Fruit fly (Drosophila melanogaster) whole organism: Measurements from ENCODE around the gene Ugt303B3.

ENCODE experiments used
- CG8478 ChIP-seq: fragments of >200 bp; optimal IDR thresholded peaks from 2 replicates; lab custom pipeline; 2018; ENCODE audit warnings: inconsistent platforms
- Dll ChIP-seq: fragments of >200 bp; optimal IDR thresholded peaks from 2 replicates; lab custom pipeline; 2017
- EcR ChIP-seq, 2 experiments: fragments of >200 bp; optimal IDR thresholded peaks; 2 replicates each; lab custom pipeline; 2017; ENCODE audit warnings: missing biosample characterization in 2 of 2, missing genetic modification characterization in 2 of 2, missing genetic modification reagents in 2 of 2
- pan ChIP-seq: fragments of >200 bp; optimal IDR thresholded peaks from 2 replicates; lab custom pipeline; 2017
- psq ChIP-seq: fragments of >200 bp; optimal IDR thresholded peaks from 2 replicates; lab custom pipeline; 2017
- usp ChIP-seq: fragments of >200 bp; optimal IDR thresholded peaks from 2 replicates; lab custom pipeline; 2017; ENCODE audit warnings: missing biosample characterization, missing genetic modification characterization, mixed read lengths

Ugt303B3 gene

DNA sequence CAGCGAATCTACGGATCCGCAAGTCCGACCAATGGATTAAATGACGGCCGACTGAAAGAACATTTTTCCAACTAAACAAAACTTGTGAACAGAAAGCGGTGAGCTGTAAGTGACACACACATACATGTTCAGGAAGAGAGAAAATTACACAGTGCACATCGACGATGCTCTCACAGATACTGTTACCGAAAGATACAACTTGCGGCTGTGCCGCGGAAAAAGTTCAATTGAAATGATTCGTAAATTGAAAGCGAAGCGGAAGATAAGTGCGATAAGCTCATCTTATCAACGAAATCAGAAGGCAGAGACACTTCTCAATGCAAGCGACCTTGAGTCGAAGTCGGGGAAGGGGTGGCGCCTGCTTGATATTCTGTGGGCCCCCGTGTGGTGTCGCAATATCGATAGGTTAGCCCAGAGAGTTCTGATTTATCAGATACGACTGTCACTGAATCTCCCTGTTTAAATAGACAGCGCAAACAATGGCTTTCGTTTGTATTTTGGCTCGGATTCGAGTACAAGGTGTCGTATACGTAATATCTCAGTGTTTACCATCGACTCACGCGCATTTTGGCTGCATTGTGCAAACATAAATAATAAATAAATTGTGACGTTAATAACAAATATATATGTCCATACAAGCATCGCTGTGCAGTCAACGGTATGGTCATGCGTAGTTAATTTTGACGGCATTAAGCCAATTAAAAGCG, 15.0 kb downstream of the Ugt303B3 start, which contains the start of gene Irk2:
Irk2 (minus strand) TSS at position 51 of the 707 bp plus-strand sequence.
- no peak for TF ChIP-seq CG8478 (lab: Kevin White, UChicago)
- no peak for TF ChIP-seq Dll (lab: Kevin White, UChicago)
- no peak for TF ChIP-seq psq (lab: Kevin White, UChicago)
- TF ChIP-seq usp = no peak
- no peak for TF ChIP-seq EcR (GFP tag; optimal IDR thresholded peaks at IDR 0.05; lab: Kevin White, UChicago)
- no peak for TF ChIP-seq pan (lab: Kevin White, UChicago)

DNA sequence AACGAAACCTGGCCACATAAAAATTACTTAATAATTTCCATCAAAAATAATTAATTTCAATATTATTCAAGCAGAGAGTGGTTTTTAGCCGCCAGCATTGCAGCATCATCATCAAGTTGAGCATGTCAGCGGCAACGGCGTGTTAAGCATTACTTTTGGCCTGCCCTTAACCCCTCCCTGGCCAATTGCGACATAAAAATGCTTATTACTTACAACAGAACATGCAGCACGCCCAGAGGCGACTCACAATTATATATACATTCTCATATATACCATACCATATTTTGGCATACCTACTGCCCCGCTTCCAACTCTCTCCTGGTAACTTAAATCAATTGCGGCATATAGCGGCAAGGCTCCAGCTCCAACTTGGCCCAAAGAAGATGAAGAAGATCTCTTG, 23.2 kb downstream of the Ugt303B3 start:
- TF ChIP-seq Dll (lab: Kevin White, UChicago) (peak; percentile 29), usp (no peak)

DNA sequence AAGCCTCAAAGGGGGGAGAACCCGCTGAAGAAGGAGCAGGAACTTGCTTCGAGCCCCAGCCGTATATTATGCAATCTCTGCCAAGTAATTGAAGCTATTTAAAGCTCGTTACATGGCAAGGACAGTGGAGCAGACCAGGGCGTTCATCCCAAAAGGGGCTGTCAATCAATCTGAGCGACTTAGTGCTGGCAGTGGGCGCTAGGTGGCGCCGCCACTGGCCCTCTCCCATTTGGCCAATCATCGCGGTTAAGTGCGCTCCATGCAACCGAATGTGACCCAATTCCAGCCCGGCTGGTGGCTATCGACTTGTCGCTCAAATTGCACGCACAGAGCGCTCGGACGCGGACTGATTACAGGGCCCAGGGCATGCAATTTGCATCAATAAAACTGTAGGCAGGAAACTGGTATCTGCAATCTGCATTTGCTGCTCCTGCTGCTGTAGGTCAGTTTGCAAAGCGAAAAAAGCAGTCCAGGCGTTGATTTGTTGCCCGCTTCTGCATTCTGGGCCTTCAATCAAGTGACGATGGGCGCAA, 25.1 kb downstream of the Ugt303B3 start:
- TF ChIP-seq usp (no peak), CG8478 (lab: Kevin White, UChicago) (no peak), Dll (lab: Kevin White, UChicago) (peak; percentile 78)

dm6 chr3R:23508304-23508703, 26.3 kb downstream of the Ugt303B3 start:
- TF ChIP-seq psq (lab: Kevin White, UChicago) (no peak), usp (no peak), CG8478 (lab: Kevin White, UChicago) (no peak), Dll (lab: Kevin White, UChicago) (no peak), EcR (GFP tag; optimal IDR thresholded peaks at IDR 0.05; lab: Kevin White, UChicago) (no peak), pan (lab: Kevin White, UChicago) (no peak)

DNA sequence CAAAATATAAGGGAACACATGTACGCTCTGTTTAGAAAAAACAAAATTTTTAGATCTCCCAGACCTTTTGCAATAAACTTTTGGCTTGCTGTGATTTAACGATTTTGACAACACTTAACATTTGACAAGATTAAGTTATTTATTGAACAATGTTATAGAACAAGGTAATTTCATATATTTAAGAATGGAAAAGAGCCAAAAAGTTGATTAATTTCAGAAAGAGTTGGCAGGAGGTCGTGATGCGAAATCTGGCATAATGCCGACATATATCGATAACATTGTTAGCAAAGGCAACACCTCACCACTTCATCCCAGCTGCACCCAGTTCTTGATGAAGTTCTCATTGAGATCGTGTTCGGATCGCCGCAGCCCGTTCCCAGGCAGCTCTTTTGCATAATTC, 27.2 kb downstream of the Ugt303B3 start, which contains the start of gene CG34289:
CG34289 (minus strand) TSS at position 101 of the 400 bp plus-strand sequence.
- TF ChIP-seq EcR (GFP tag; optimal IDR thresholded peaks at IDR 0.05; lab: Kevin White, UChicago) (no peak), usp (no peak), pan (lab: Kevin White, UChicago) (no peak), Dll (lab: Kevin White, UChicago) (no peak), CG8478 (lab: Kevin White, UChicago) (no peak), psq (lab: Kevin White, UChicago) (no peak)

DNA sequence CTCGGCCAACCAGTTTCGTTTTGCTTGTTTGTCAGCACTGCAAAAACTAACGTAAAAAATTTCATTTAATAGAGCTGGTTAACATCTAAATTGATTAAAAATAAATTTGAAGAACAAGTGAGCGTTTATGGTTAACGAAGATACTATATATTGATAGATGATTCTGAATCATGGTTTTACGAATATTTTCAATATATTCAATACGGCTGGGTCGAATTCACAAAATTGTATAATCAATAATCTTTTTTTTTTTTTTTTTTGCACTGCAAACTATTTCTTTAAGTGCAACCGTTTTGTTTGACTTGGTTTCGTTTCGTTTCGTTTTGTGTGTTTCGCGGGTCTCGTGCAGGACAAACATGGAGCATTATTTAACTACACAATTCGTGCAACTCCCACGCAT, 29.8 kb downstream of the Ugt303B3 start:
- no peak for TF ChIP-seq pan (lab: Kevin White, UChicago)
- no peak for TF ChIP-seq CG8478 (lab: Kevin White, UChicago)
- TF ChIP-seq usp = no peak
- TF ChIP-seq EcR (GFP tag; optimal IDR thresholded peaks at IDR 0.05; lab: Kevin White, UChicago) = no peak
- no peak for TF ChIP-seq psq (lab: Kevin White, UChicago)
- TF ChIP-seq Dll (lab: Kevin White, UChicago) = no peak

dm6 chr3R:23503511-23503910, 31.1 kb downstream of the Ugt303B3 start:
- TF ChIP-seq CG8478 (lab: Kevin White, UChicago) = no peak
- no peak for TF ChIP-seq psq (lab: Kevin White, UChicago)
- no peak for TF ChIP-seq EcR (GFP tag; optimal IDR thresholded peaks at IDR 0.05; lab: Kevin White, UChicago)
- no peak for TF ChIP-seq usp
- TF ChIP-seq Dll (lab: Kevin White, UChicago) = no peak
- TF ChIP-seq pan (lab: Kevin White, UChicago) = no peak

DNA sequence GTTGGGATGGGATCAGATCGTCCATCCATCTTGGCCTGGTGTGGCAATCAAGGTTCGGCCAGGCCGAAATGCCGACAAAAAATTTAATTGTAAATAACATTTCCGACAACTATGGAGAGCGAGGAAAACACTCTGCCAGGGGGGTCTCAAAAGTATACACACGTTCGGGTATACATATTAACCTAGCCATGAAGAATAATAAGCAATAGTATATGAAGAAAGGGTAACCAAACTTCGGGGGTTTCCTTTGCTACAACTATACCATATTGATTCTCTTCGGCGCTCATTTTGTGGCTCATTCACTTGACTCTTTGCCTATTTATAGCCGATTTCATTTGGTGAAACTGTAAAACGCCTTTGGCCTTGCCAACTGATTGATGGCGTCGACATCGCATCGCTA, 37.3 kb downstream of the Ugt303B3 start:
- TF ChIP-seq usp = no peak
- no peak for TF ChIP-seq CG8478 (lab: Kevin White, UChicago)
- no peak for TF ChIP-seq Dll (lab: Kevin White, UChicago)
- TF ChIP-seq pan (lab: Kevin White, UChicago) = no peak
- TF ChIP-seq EcR (GFP tag; optimal IDR thresholded peaks at IDR 0.05; lab: Kevin White, UChicago) = no peak
- no peak for TF ChIP-seq psq (lab: Kevin White, UChicago)

dm6 chr3R:23496488-23496887, 38.1 kb downstream of the Ugt303B3 start:
- TF ChIP-seq psq (lab: Kevin White, UChicago) = no peak
- TF ChIP-seq usp = no peak
- TF ChIP-seq pan (lab: Kevin White, UChicago) = no peak
- no peak for TF ChIP-seq EcR (GFP tag; optimal IDR thresholded peaks at IDR 0.05; lab: Kevin White, UChicago)
- TF ChIP-seq CG8478 (lab: Kevin White, UChicago) = no peak
- TF ChIP-seq Dll (lab: Kevin White, UChicago) = no peak

DNA sequence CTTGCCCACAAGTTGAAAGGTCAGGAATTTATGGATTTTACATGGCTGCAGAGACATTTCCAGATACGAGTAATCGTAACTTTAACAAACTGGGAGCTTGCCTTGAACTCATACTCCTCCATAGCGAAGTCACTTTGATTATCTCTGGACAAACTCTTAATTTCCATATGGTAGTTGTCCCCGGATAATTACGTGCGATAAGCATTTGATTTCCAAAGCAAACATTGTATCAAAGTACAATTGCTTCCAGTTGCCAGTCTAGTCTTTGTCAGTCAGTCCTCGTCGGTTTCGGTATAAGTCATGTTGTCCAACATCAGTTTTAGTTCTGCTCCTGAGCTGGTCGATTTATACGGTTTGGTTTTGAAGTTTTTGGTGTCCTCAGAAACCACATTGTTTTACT, 47.4 kb downstream of the Ugt303B3 start, which contains the start of gene Ir94h:
Ir94h (plus strand) TSS at position 301 of the 400 bp plus-strand sequence.
- no peak for TF ChIP-seq psq (lab: Kevin White, UChicago)
- no peak for TF ChIP-seq usp
- no peak for TF ChIP-seq Dll (lab: Kevin White, UChicago)
- no peak for TF ChIP-seq pan (lab: Kevin White, UChicago)
- no peak for TF ChIP-seq EcR (GFP tag; optimal IDR thresholded peaks at IDR 0.05; lab: Kevin White, UChicago)
- no peak for TF ChIP-seq CG8478 (lab: Kevin White, UChicago)

- TF ChIP-seq Dll (lab: Kevin White, UChicago) (no peak), psq (lab: Kevin White, UChicago) (no peak), EcR (GFP tag; optimal IDR thresholded peaks at IDR 0.05; lab: Kevin White, UChicago) (no peak), usp (no peak), CG8478 (lab: Kevin White, UChicago) (no peak), pan (lab: Kevin White, UChicago) (no peak)
These were observed 47.8 kb downstream of the Ugt303B3 start for dm6 chr3R:23486743-23487142.

DNA sequence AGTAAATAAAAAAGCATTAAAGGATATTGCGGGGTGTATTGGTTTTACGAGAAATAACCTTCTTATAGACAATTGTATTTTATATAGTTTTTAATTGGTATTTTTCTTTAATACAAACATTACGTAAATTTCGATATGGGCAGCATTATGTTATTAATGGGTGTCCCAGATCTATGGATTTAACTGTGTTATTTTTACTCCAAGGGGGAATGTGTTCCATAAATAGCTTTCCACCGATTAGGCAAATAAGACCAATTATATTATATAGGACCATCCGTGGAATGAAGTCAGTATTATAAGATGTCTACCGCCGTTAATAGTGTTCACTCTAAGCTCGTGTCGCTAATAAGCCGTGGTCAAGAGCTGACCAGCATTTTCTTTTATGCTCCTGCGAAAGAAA, 51.0 kb downstream of the Ugt303B3 start, which contains the start of gene Ir94g:
Ir94g (plus strand) TSS at position 301 of the 400 bp plus-strand sequence.
- TF ChIP-seq CG8478 (lab: Kevin White, UChicago) = no peak
- no peak for TF ChIP-seq usp
- TF ChIP-seq Dll (lab: Kevin White, UChicago) = no peak
- TF ChIP-seq psq (lab: Kevin White, UChicago) = no peak
- no peak for TF ChIP-seq pan (lab: Kevin White, UChicago)
- no peak for TF ChIP-seq EcR (GFP tag; optimal IDR thresholded peaks at IDR 0.05; lab: Kevin White, UChicago)
